Fruit fly (Drosophila melanogaster): Measurements from ENCODE around the gene Hsp67Bc.
A peak's percentile ranks its signal among the peaks of the same experiment; 100 is the strongest.

Hsp67Bc gene

DNA sequence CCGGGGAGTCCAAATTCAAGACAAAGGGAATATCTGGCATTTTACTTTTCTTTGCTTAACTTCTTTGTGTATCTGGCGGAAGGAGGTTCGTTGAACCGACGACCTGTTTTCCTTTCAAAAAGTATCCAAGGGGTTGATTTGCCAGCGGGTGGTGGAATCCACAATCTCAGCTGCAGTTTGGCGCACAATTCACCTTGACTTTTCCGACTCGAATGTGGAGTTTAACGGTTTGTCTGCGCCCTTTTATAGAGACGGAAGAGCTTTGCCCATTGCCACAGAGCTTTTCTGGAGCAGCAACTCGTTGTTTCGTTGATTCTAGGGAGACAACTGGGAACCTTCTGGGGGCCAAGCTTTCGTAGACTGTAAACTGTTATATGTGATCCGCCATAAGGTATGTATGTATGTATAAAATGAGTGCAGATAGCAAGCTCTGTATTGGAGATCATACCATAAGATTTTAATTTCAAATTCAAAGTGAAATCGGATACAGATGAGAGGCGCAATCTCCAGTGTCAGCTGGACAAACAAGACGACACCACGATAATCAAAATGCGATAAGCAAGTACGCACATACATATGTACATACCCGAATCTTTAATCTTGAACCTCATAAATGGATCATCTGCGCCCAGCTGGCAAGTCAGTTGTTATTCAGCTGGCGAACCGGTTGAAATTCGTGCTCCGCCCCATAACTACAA, at the start of gene Hsp67Bc, which contains the start of the genes CG4456 and Hsp22:
Gene Hsp67Bc (minus strand): TSS at position 220 of the 698 bp plus-strand sequence.
Gene CG4456 (plus strand): TSS at position 445 of the 698 bp plus-strand sequence.
Gene Hsp22 (plus strand): TSS at position 654 of the 698 bp plus-strand sequence.
- TF ChIP-seq EcR (GFP tag; optimal IDR thresholded peaks at IDR 0.05) (peak in 1 of 2 experiments; percentile 72), CG8478 (optimal IDR thresholded peaks at IDR 0.05) (no peak)

DNA sequence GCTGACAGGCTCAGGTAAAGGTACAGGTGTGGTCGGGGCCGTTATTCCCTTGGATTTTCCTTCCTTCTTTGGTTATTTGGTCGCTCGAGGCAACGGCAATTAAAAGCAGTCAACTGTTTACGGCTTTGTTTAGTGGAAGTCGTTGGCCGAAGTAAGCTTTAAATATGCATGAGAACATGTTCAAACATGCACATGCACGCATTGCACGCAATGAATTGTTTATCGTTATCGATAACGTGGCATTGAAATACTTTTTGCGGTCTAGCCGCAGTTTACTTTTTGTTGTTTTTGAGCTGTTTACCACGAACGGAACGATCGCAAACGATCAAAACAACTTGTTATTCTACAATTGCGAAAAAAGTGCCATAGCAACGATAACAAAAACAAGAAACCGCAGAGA, 49.3 kb upstream of the Hsp67Bc start:
- TF ChIP-seq CG8478 (optimal IDR thresholded peaks at IDR 0.05) (no peak), pan (optimal IDR thresholded peaks at IDR 0.05) (no peak), usp (GFP tag; optimal IDR thresholded peaks at IDR 0.05) (no peak), psq (optimal IDR thresholded peaks at IDR 0.05) (no peak), EcR (GFP tag; optimal IDR thresholded peaks at IDR 0.05) (no peak), Dll (optimal IDR thresholded peaks at IDR 0.05) (no peak)

dm6 chr3L:9420819-9421130, 48.5 kb upstream of the Hsp67Bc start:
- TF ChIP-seq usp (GFP tag; optimal IDR thresholded peaks at IDR 0.05) (no peak), psq (optimal IDR thresholded peaks at IDR 0.05) (no peak), EcR (GFP tag; optimal IDR thresholded peaks at IDR 0.05) (no peak), CG8478 (optimal IDR thresholded peaks at IDR 0.05) (no peak), pan (optimal IDR thresholded peaks at IDR 0.05) (no peak), Dll (optimal IDR thresholded peaks at IDR 0.05) (no peak)

DNA sequence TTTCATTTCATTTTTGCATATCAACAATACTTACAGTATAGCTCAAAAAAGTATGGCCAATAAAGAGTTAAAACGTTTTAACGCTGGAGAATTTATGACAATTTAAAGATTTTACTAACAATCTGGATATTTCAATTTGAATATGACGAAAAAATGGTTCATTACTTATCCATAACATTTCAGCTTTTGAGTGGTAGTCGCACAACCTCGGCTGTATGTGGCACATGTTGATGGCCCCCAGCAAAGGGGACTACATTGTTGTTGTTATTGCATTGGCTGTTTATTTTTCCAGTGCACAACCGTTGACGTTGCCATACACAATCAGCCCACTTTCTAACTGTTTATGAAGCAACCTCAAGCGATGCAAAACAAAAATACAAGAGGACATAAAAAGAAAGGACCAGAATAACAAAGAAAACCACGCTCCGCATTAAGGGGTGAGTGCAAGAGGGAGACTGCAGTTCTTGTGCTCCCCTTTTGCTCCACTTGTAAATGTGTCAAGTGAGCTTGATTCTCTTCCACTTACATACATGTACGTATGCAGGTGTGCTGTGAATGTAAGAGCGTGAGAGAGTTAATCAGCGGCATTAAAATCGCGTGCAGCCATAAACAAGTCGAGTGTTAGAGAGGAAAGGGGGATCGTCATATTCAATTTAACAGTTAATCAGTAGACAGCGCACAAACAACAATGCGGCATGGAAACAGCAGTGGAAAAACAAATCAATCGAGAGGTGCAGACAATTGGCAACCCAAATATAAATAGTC, 47.9 kb upstream of the Hsp67Bc start:
- no peak for TF ChIP-seq CG8478 (optimal IDR thresholded peaks at IDR 0.05)
- no peak for TF ChIP-seq Dll (optimal IDR thresholded peaks at IDR 0.05)
- no peak for TF ChIP-seq pan (optimal IDR thresholded peaks at IDR 0.05)
- no peak for TF ChIP-seq usp (GFP tag; optimal IDR thresholded peaks at IDR 0.05)
- TF ChIP-seq psq (optimal IDR thresholded peaks at IDR 0.05), result no peak
- no peak for TF ChIP-seq EcR (GFP tag; optimal IDR thresholded peaks at IDR 0.05)

- no peak for TF ChIP-seq Dll (optimal IDR thresholded peaks at IDR 0.05)
- no peak for TF ChIP-seq pan (optimal IDR thresholded peaks at IDR 0.05)
- no peak for TF ChIP-seq usp (GFP tag; optimal IDR thresholded peaks at IDR 0.05)
- TF ChIP-seq CG8478 (optimal IDR thresholded peaks at IDR 0.05), result no peak
- TF ChIP-seq EcR (GFP tag; optimal IDR thresholded peaks at IDR 0.05), result no peak
- TF ChIP-seq psq (optimal IDR thresholded peaks at IDR 0.05), result no peak
These were observed 47.0 kb upstream of the Hsp67Bc start for dm6 chr3L:9419328-9419727.

DNA sequence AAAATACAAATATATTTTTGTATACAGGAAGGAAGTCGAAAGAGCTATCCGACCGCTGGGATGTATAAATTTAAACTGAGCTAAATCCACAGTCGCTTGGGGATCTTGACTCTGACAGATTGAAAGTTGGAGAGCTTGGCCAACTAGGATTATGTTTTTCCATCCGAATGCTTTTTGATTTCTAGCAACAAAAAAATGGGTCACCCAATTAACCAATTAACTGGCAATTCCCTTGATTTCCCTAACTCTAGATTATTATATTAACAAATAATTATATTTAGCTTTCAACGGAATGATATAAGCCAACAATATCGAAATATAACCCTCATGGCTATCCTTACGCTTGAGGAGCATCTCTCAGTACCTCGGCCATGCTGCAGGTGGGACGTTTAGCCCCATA, 45.0 kb upstream of the Hsp67Bc start, which contains the start of gene CG3982:
Gene CG3982 (minus strand): TSS at position 101 of the 400 bp plus-strand sequence.
- TF ChIP-seq psq (optimal IDR thresholded peaks at IDR 0.05), result no peak
- TF ChIP-seq pan (optimal IDR thresholded peaks at IDR 0.05), result no peak
- TF ChIP-seq usp (GFP tag; optimal IDR thresholded peaks at IDR 0.05), result no peak
- no peak for TF ChIP-seq Dll (optimal IDR thresholded peaks at IDR 0.05)
- no peak for TF ChIP-seq CG8478 (optimal IDR thresholded peaks at IDR 0.05)

DNA sequence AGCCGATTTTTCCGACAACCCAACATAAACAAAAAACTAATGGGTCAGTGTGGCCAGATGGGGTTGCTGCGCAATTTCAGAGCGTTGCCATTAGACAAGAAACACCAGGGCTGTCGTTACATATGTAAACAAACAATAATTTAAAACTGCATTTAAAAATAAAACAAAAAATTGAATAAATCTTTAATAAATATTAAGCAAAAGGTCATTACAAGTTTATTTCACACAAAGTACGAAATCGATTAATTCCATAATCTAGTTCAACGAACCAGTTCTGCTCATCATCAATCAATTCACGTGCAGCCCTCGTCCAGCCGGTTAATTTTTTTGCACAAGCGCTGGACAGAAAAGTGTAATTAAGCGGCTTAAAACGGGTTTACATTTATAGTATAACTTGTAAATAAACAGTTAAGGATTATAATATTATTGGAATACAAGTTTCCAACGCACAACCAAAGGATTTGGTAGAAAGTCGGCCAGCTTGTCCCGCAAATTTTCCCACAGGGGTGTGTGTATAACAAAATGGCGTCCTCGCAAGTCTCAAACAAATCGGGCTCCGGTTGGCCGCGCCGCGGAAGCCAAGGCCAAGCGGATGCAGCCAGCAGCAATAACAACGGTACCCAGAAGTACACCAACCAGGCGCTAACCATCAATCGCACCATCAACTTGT, 38.6 kb upstream of the Hsp67Bc start, which contains the start of the genes CG4022 and Cpsf5:
Gene CG4022 (minus strand): TSS at position 79 of the 670 bp plus-strand sequence.
Gene Cpsf5 (plus strand): TSS at position 285 of the 670 bp plus-strand sequence.
- TF ChIP-seq Dll (optimal IDR thresholded peaks at IDR 0.05), result no peak
- no peak for TF ChIP-seq psq (optimal IDR thresholded peaks at IDR 0.05)
- no peak for TF ChIP-seq CG8478 (optimal IDR thresholded peaks at IDR 0.05)
- no peak for TF ChIP-seq EcR (GFP tag; optimal IDR thresholded peaks at IDR 0.05)
- no peak for TF ChIP-seq usp (GFP tag; optimal IDR thresholded peaks at IDR 0.05)
- TF ChIP-seq pan (optimal IDR thresholded peaks at IDR 0.05), result no peak

DNA sequence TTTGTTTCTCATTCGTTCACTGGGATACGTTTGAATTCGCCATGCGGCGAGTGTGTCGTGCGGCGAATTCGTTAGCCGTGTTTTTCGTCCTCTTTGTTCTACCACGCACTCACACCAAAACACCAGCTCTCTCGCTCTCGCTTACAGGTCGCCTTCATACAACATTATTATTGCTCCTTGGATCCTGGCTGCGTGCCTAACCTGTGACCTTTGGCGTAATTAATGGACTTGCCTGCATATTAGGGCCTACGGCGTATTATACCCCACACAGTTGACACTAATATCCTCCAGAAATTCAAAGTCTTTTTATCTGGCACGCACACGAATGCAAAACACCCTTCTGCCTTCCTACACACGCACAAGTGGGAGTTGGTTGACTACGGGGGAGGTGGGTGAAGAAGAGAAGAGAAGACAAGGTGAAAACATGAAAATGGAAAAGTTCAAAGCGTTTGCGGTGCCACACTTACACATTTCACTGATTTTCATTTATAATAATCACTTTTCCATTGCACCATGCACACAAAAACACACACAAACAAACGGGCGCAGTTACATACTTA, 37.8 kb upstream of the Hsp67Bc start:
- no peak for TF ChIP-seq usp (GFP tag; optimal IDR thresholded peaks at IDR 0.05)
- TF ChIP-seq EcR (GFP tag; optimal IDR thresholded peaks at IDR 0.05), result no peak
- no peak for TF ChIP-seq CG8478 (optimal IDR thresholded peaks at IDR 0.05)
- TF ChIP-seq Dll (optimal IDR thresholded peaks at IDR 0.05), result no peak
- no peak for TF ChIP-seq psq (optimal IDR thresholded peaks at IDR 0.05)

- no peak for TF ChIP-seq pan (optimal IDR thresholded peaks at IDR 0.05)
- no peak for TF ChIP-seq psq (optimal IDR thresholded peaks at IDR 0.05)
- no peak for TF ChIP-seq usp (GFP tag; optimal IDR thresholded peaks at IDR 0.05)
These were observed 32.2 kb upstream of the Hsp67Bc start, which contains the start of gene Cpr67B for dm6 chr3L:9404497-9404896. Gene Cpr67B, plus strand, starts transcription at chr3L:9404797.

DNA sequence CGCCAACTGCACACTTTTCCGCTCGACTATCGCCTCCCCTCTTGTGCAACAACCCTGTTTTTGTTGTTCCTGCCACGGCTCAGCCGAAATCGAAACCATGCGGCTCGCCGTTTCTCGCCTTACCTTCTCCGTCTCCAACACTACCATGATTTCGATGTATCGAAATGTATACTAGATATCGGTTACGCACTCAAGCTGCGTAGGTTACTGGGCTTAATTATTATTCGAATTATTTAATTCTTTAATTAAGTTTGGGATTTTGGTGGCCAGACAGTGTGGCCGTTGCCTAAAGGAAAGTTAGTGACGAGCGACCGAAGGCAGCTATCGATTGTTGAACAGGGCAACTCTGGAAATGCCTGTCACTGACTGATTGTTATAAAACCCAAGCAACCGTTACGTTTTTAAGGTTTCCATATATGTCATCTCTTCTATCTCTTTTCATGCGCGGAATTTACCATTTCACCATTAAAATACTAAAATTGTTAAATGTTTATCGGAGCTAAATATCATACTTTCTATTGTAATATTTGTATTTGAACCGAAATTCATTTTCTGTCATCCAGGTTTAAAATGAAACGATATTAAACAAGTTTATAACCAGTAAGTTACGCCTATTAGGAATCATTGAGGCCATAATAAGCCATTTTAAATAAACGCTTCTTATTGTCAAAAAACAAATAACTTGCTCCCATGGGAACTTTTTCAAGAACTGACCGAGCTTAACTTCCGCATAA, 30.0 kb upstream of the Hsp67Bc start, which contains the start of gene eIF4E1:
Gene eIF4E1 (minus strand): TSS at position 304 of the 734 bp plus-strand sequence.
- TF ChIP-seq CG8478 (optimal IDR thresholded peaks at IDR 0.05) (no peak), Dll (optimal IDR thresholded peaks at IDR 0.05) (no peak), EcR (GFP tag; optimal IDR thresholded peaks at IDR 0.05) (no peak), usp (GFP tag; optimal IDR thresholded peaks at IDR 0.05) (no peak), psq (optimal IDR thresholded peaks at IDR 0.05) (no peak), pan (optimal IDR thresholded peaks at IDR 0.05) (no peak)
